Worm (Caenorhabditis elegans): ENCODE results near the gene trpl-2.

DNA sequence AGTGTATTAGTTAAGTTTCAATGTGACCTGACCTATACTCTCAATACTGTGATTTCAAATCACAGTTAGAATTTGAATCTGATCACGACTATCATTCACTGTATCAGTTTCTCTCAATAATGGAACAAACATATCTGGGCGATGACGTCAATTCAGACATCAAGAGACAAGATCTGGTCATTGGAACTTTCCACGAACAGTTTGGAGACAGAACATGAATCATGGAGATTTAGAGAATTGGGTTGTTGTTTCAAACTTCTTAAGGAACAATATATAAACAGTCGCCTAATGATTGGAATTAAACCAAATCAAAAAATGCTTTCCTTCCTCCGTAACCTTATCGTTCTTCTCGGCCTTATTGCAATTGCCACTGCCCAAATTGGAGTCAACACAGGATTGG lies 35.3 kb upstream of the trpl-2 start, which contains the start of gene F15E6.4:
- TF ChIP-seq him-1 (tag; optimal IDR thresholded peaks at IDR 0.05) (no peak), dao-5 (tag; optimal IDR thresholded peaks at IDR 0.05) (no peak), W03F9.2 (tag; optimal IDR thresholded peaks at IDR 0.05) (no peak)
